Worm (Caenorhabditis elegans) whole organism, L2 larva: Measurements from ENCODE around the gene rpl-2.

Experiments
- C34F6.9 ChIP-seq: fragments of 150-350 bp; optimal IDR thresholded peaks from 2 replicates; lab custom pipeline; 2014; ENCODE audit warnings: missing biosample characterization, missing genetic modification characterization
- F13H6.1 ChIP-seq: sonication (generic microtip); optimal IDR thresholded peaks from 2 replicates; lab custom pipeline; 2016; ENCODE audit warnings: missing genetic modification characterization, missing compliant biosample characterization
- R02D3.7 ChIP-seq: fragments of 150-350 bp; optimal IDR thresholded peaks from 2 replicates; lab custom pipeline; 2014; ENCODE audit warnings: missing biosample characterization, missing genetic modification characterization
- ZK546.5 ChIP-seq: sonication (generic microtip); optimal IDR thresholded peaks from 2 replicates; lab custom pipeline; 2017; ENCODE audit warnings: missing biosample characterization, missing genetic modification characterization
- aly-2 ChIP-seq: fragments of 150-350 bp; optimal IDR thresholded peaks from 2 replicates; lab custom pipeline; 2014; ENCODE audit warnings: missing biosample characterization, missing genetic modification characterization
- ama-1 ChIP-seq: fragments of 150-350 bp; optimal IDR thresholded peaks from 2 replicates; lab custom pipeline; 2018; ENCODE audit warnings: inconsistent platforms
- ceh-82 ChIP-seq: fragments of 150-350 bp; optimal IDR thresholded peaks from 2 replicates; lab custom pipeline; 2014; ENCODE audit warnings: missing biosample characterization, missing genetic modification characterization
- dmd-4 ChIP-seq: sonication (generic microtip); optimal IDR thresholded peaks from 2 replicates; lab custom pipeline; 2017; ENCODE audit warnings: missing biosample characterization, missing genetic modification characterization
- elt-3 ChIP-seq: sonication (generic microtip); optimal IDR thresholded peaks from 2 replicates; lab custom pipeline; 2017; ENCODE audit warnings: missing biosample characterization, missing genetic modification characterization
- fos-1 ChIP-seq: fragments of 150-350 bp; optimal IDR thresholded peaks from 2 replicates; lab custom pipeline; 2014; ENCODE audit warnings: missing biosample characterization, missing genetic modification characterization
- gmeb-1 ChIP-seq: fragments of 150-350 bp; optimal IDR thresholded peaks from 2 replicates; lab custom pipeline; 2014; ENCODE audit warnings: missing biosample characterization, missing genetic modification characterization
- lin-39 ChIP-seq: fragments of 150-350 bp; optimal IDR thresholded peaks from 2 replicates; lab custom pipeline; 2014; ENCODE audit warnings: missing biosample characterization, missing genetic modification reagents, missing genetic modification characterization
- lsy-2 ChIP-seq, 2 experiments: fragments of 150-350 bp in 1 of 2; sonication (generic microtip) in 1 of 2; optimal IDR thresholded peaks; 2 replicates each; lab custom pipeline; 2014 to 2017; ENCODE audit warnings: missing biosample characterization in 2 of 2, missing genetic modification characterization in 2 of 2
- mab-5 ChIP-seq: fragments of 150-350 bp; optimal IDR thresholded peaks from 2 replicates; lab custom pipeline; 2014; ENCODE audit warnings: missing biosample characterization, missing genetic modification characterization
- mbf-1 ChIP-seq: sonication (generic microtip); optimal IDR thresholded peaks from 2 replicates; lab custom pipeline; 2017; ENCODE audit warnings: missing biosample characterization, missing genetic modification characterization
- mdl-1 ChIP-seq, 2 experiments: fragments of 150-350 bp in 1 of 2; sonication (generic microtip) in 1 of 2; optimal IDR thresholded peaks; 2 replicates each; lab custom pipeline; 2017; ENCODE audit warnings: missing biosample characterization in 2 of 2, missing genetic modification characterization in 2 of 2
- nhr-12 ChIP-seq: fragments of 150-350 bp; optimal IDR thresholded peaks from 2 replicates; lab custom pipeline; 2014; ENCODE audit warnings: missing biosample characterization, missing genetic modification characterization
- nhr-21 ChIP-seq: fragments of 150-350 bp; optimal IDR thresholded peaks from 2 replicates; lab custom pipeline; 2014; ENCODE audit warnings: missing biosample characterization, missing genetic modification characterization
- nhr-237 ChIP-seq: fragments of 150-350 bp; optimal IDR thresholded peaks from 2 replicates; lab custom pipeline; 2014; ENCODE audit warnings: missing biosample characterization, missing genetic modification characterization
- nhr-25 ChIP-seq: fragments of 150-350 bp; sonication (generic microtip); optimal IDR thresholded peaks from 3 replicates; lab custom pipeline; 2014; ENCODE audit warnings: missing biosample characterization, missing genetic modification characterization
- peb-1 ChIP-seq: fragments of 150-350 bp; optimal IDR thresholded peaks from 2 replicates; lab custom pipeline; 2014; ENCODE audit warnings: missing biosample characterization, missing genetic modification characterization
- sem-4 ChIP-seq: fragments of 150-350 bp; optimal IDR thresholded peaks from 2 replicates; lab custom pipeline; 2014; ENCODE audit warnings: missing biosample characterization, missing genetic modification reagents, missing genetic modification characterization
- sma-9 ChIP-seq, 2 experiments: fragments of 150-350 bp in 1 of 2; sonication (generic microtip) in 1 of 2; optimal IDR thresholded peaks; 2 replicates each; lab custom pipeline; 2014 to 2016; ENCODE audit warnings: missing genetic modification characterization in 2 of 2, mild to moderate bottlenecking in 1 of 2, missing biosample characterization in 1 of 2, missing compliant biosample characterization in 1 of 2, missing genetic modification reagents in 1 of 2, moderate library complexity in 1 of 2
- unc-39 ChIP-seq: fragments of 150-350 bp; optimal IDR thresholded peaks from 2 replicates; lab custom pipeline; 2014; ENCODE audit warnings: missing biosample characterization, missing genetic modification characterization
- unc-55 ChIP-seq: fragments of 150-350 bp; sonication (generic microtip); optimal IDR thresholded peaks from 3 replicates; lab custom pipeline; 2014; ENCODE audit warnings: missing biosample characterization, missing genetic modification reagents, missing genetic modification characterization
- unc-62 ChIP-seq: fragments of 150-350 bp; optimal IDR thresholded peaks from 2 replicates; lab custom pipeline; 2014; ENCODE audit warnings: missing biosample characterization, missing genetic modification reagents, missing genetic modification characterization
- ztf-4 ChIP-seq: fragments of 150-350 bp; optimal IDR thresholded peaks from 2 replicates; lab custom pipeline; 2014; ENCODE audit warnings: missing biosample characterization, missing genetic modification characterization

The rpl-2 gene

DNA sequence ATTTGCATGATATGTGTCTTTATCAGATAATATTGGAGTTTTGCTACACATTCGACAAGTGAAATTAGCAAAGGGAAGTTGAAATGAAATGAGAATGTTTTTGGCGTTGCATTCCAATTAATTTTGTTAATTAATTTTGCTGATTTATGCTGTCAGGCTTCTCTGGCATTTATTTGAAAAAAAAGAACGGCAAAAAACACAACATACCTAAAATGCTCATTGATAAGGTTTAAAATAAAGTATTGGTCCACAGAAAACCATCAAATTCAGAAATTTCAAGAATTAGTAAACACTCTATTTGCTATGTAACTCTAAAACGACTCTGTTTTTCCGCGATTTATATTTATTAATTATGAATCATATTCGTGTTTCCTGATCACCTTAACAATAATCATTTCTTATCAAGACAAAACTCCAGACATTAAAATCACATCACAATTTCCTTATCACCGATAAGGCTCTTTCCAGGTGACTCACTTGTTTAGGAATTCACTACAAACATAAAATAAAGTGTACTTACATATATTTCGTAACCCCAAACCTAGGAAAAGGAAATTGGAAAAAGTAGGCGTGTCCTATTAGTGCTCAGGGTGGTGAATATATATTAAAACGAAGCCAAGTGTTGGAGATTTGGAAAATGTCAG lies 46.4 kb downstream of the rpl-2 start, which contains the start of the genes srh-166 and Y38H6C.24:
srh-166 (minus strand) TSS at position 51 of the 644 bp plus-strand sequence.
Y38H6C.24 (plus strand) TSS at position 620 of the 644 bp plus-strand sequence.
- TF ChIP-seq nhr-21 (no peak), mab-5 (tag; lab: Kevin White, UChicago) (no peak), nhr-25 (no peak), ama-1 (no peak), nhr-237 (tag; lab: Kevin White, UChicago) (no peak), ZK546.5 (tag; lab: Kevin White, UChicago) (no peak), ztf-4 (tag; lab: Kevin White, UChicago) (no peak), unc-62 (GFP tag; lab: Kevin White, UChicago) (no peak), gmeb-1 (tag; lab: Kevin White, UChicago) (peak; percentile 17), lsy-2 (tag; optimal IDR thresholded peaks at IDR 0.05; lab: Kevin White, UChicago) (no peak), sem-4 (tag; lab: Kevin White, UChicago) (no peak), R02D3.7 (no peak), peb-1 (no peak), sma-9 (GFP tag; optimal IDR thresholded peaks at IDR 0.05; lab: Kevin White, UChicago) (peak; percentile 64), sma-9 (tag; optimal IDR thresholded peaks at IDR 0.05; lab: Kevin White, UChicago) (no peak), mbf-1 (no peak), fos-1 (tag; lab: Kevin White, UChicago) (peak; percentile 98), nhr-12 (no peak), unc-39 (tag; lab: Kevin White, UChicago) (no peak), lin-39 (no peak)

ce11 chrV:20527493-20527892 lies 48.0 kb downstream of the rpl-2 start, which contains the start of gene Y38H6C.13:
Y38H6C.13 (plus strand) TSS chrV:20527793.
- no peak for TF ChIP-seq lin-39
- TF ChIP-seq C34F6.9 (tag; lab: Kevin White, UChicago) = no peak
- TF ChIP-seq F13H6.1 = no peak
- TF ChIP-seq mdl-1 (tag; optimal IDR thresholded peaks at IDR 0.05; lab: Kevin White, UChicago) = no peak
- no peak for TF ChIP-seq unc-55 (GFP tag; lab: Kevin White, UChicago)
- TF ChIP-seq unc-62 (GFP tag; lab: Kevin White, UChicago) = no peak
- TF ChIP-seq ZK546.5 (tag; lab: Kevin White, UChicago) = no peak
- no peak for TF ChIP-seq elt-3
- TF ChIP-seq nhr-12 = no peak
- no peak for TF ChIP-seq aly-2 (tag; lab: Kevin White, UChicago)
- no peak for TF ChIP-seq mbf-1
- no peak for TF ChIP-seq dmd-4 (tag; lab: Kevin White, UChicago)
- TF ChIP-seq ceh-82 (tag; lab: Kevin White, UChicago) = no peak
